Worm (Caenorhabditis elegans) whole organism, midembryonic: ENCODE data around the gene nhr-131.

Experiments used
- T22C8.4 ChIP-seq: fragments of 200-800 bp; sonication (Bioruptor generic); IDR thresholded peaks from 2 replicates; pipeline ENCODE4 v1.3.6; 2022; ENCODE audit warnings: missing genetic modification characterization, missing compliant biosample characterization
- cog-1 ChIP-seq: sonication (generic microtip); optimal IDR thresholded peaks from 2 replicates; lab custom pipeline; 2016; ENCODE audit warnings: missing genetic modification characterization, missing compliant biosample characterization
- flt-1 ChIP-seq: fragments of 200-800 bp; sonication (Bioruptor generic); IDR thresholded peaks from 2 replicates; pipeline ENCODE4 v1.3.6; 2022; ENCODE audit warnings: missing genetic modification characterization, missing compliant biosample characterization
- med-1 ChIP-seq: sonication (generic microtip); optimal IDR thresholded peaks from 2 replicates; lab custom pipeline; 2017; ENCODE audit warnings: missing genetic modification characterization, mild to moderate bottlenecking, missing compliant biosample characterization, antibody characterized with exemption, missing genetic modification reagents; ENCODE audit not compliant: insufficient read depth
- ref-1 ChIP-seq: fragments of 200-800 bp; sonication (Bioruptor generic); conservative IDR thresholded peaks from 2 replicates; pipeline ENCODE4 v1.3.6; 2022; ENCODE audit warnings: missing genetic modification reagents, missing genetic modification characterization, missing compliant biosample characterization
- ztf-23 ChIP-seq: fragments of 200-800 bp; sonication (Bioruptor generic); IDR thresholded peaks from 2 replicates; pipeline ENCODE4 v1.3.6; 2022; ENCODE audit warnings: missing genetic modification reagents, missing genetic modification characterization, missing compliant biosample characterization

DNA sequence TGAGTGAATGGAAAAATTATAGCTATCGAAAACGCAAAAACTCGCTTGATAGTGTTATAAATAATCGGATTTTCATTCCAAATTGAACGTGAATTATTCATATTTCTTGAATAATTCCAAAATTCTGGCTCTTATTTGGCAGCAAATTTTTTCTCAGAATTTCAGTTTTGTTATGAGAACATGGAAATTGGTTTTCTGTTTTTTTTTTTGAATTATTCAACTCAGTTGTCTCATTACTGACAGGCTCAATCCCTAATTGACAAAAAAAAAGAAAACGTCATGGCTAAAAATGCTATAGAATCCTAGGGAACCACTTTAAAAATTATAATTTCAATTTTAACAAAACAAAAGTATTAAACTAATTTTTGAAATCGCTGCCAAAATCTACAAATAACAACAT lies 45.0 kb upstream of the nhr-131 start, which contains the start of gene srh-35:
- no peak for TF ChIP-seq flt-1 (GFP tag; lab: Robert Waterston, UW)
- TF ChIP-seq cog-1 (tag; lab: Kevin White, UChicago), result no peak
- TF ChIP-seq ref-1, result no peak
- no peak for TF ChIP-seq T22C8.4
- no peak for TF ChIP-seq ztf-23 (GFP tag; lab: Robert Waterston, UW)
- TF ChIP-seq med-1 (GFP tag; lab: Kevin White, UChicago), result no peak
